Worm (Caenorhabditis elegans): ENCODE data around the gene clec-24.

ce11 chrV:16911934-16912333, 50.1 kb downstream of the clec-24 start, which contains the start of gene nhr-116:
- TF ChIP-seq nhr-23 (tag; optimal IDR thresholded peaks at IDR 0.05) = no peak
- no peak for TF ChIP-seq ceh-9 (tag; optimal IDR thresholded peaks at IDR 0.05)
- no peak for TF ChIP-seq fkh-2 (tag; optimal IDR thresholded peaks at IDR 0.05)
- TF ChIP-seq nhr-77 (tag; optimal IDR thresholded peaks at IDR 0.05) = no peak
- no peak for TF ChIP-seq nhr-11 (tag; optimal IDR thresholded peaks at IDR 0.05)
- no peak for TF ChIP-seq nhr-25 (tag; optimal IDR thresholded peaks at IDR 0.05)
